Fruit fly (Drosophila melanogaster) whole organism, prepupa: Measurements from ENCODE around the gene CG4036.

Experiments
- Blimp-1 ChIP-seq: fragments of 200-800 bp; sonication (Bioruptor generic); optimal IDR thresholded peaks from 3 replicates; lab custom pipeline; 2017; ENCODE audit warnings: missing biosample characterization, missing genetic modification characterization, mild to moderate bottlenecking, moderate library complexity, missing genetic modification reagents
- CG10669 ChIP-seq: fragments of 200-800 bp; sonication (Bioruptor generic); optimal IDR thresholded peaks from 3 replicates; lab custom pipeline; 2018; ENCODE audit warnings: missing biosample characterization, mild to moderate bottlenecking, missing genetic modification characterization, moderate library complexity
- CG11762 ChIP-seq: fragments of 200-800 bp; sonication (Bioruptor generic); optimal IDR thresholded peaks from 3 replicates; lab custom pipeline; 2016; ENCODE audit warnings: missing biosample characterization, missing genetic modification characterization; ENCODE audit not compliant: insufficient read depth
- CG11902 ChIP-seq: fragments of 200-800 bp; sonication (Bioruptor generic); optimal IDR thresholded peaks from 3 replicates; lab custom pipeline; 2016; ENCODE audit warnings: missing biosample characterization, missing genetic modification characterization
- CG15336 ChIP-seq: fragments of 200-800 bp; sonication (Bioruptor generic); IDR thresholded peaks from 2 replicates; pipeline ENCODE4 v1.3.6; 2022; ENCODE audit warnings: missing biosample characterization, missing genetic modification characterization
- CG1621 ChIP-seq: fragments of 200-800 bp; sonication (Bioruptor generic); optimal IDR thresholded peaks from 3 replicates; lab custom pipeline; 2018; ENCODE audit warnings: missing biosample characterization, mild to moderate bottlenecking, missing genetic modification characterization
- CG16779 ChIP-seq: fragments of 200-800 bp; sonication (Bioruptor generic); optimal IDR thresholded peaks from 3 replicates; lab custom pipeline; 2017; ENCODE audit warnings: missing biosample characterization, mild to moderate bottlenecking, missing genetic modification characterization
- CG3032 ChIP-seq: fragments of 200-800 bp; optimal IDR thresholded peaks from 2 replicates; lab custom pipeline; 2019; ENCODE audit warnings: missing biosample characterization, mild to moderate bottlenecking, missing genetic modification characterization, moderate library complexity
- CG31627 ChIP-seq: fragments of 200-800 bp; sonication (Bioruptor generic); optimal IDR thresholded peaks from 3 replicates; lab custom pipeline; 2016; ENCODE audit warnings: missing biosample characterization, missing genetic modification characterization
- CG32006 ChIP-seq: fragments of 200-800 bp; sonication (Bioruptor generic); optimal IDR thresholded peaks from 3 replicates; lab custom pipeline; 2017; ENCODE audit warnings: missing biosample characterization, mild to moderate bottlenecking, missing genetic modification characterization
- CG34406 ChIP-seq: fragments of 200-800 bp; sonication (Bioruptor generic); optimal IDR thresholded peaks from 3 replicates; lab custom pipeline; 2016; ENCODE audit warnings: missing biosample characterization, missing genetic modification characterization
- CG3919 ChIP-seq: fragments of 200-800 bp; sonication (Bioruptor generic); optimal IDR thresholded peaks from 3 replicates; lab custom pipeline; 2016; ENCODE audit warnings: missing biosample characterization, missing genetic modification characterization
- CG4318 ChIP-seq: fragments of 200-800 bp; sonication (Bioruptor generic); optimal IDR thresholded peaks from 3 replicates; lab custom pipeline; 2017; ENCODE audit warnings: missing biosample characterization, mild to moderate bottlenecking, missing genetic modification characterization
- CG6276 ChIP-seq: fragments of 200-800 bp; sonication (Bioruptor generic); optimal IDR thresholded peaks from 2 replicates; lab custom pipeline; 2017; ENCODE audit warnings: missing biosample characterization, mild to moderate bottlenecking, missing genetic modification characterization
- CG6792 ChIP-seq: fragments of 200-800 bp; sonication (Bioruptor generic); optimal IDR thresholded peaks from 3 replicates; lab custom pipeline; 2016; ENCODE audit warnings: missing biosample characterization, missing genetic modification characterization
- CG6808 ChIP-seq: fragments of 200-800 bp; sonication (Bioruptor generic); optimal IDR thresholded peaks from 3 replicates; lab custom pipeline; 2017; ENCODE audit warnings: missing biosample characterization, missing genetic modification characterization, mild to moderate bottlenecking, moderate library complexity, missing genetic modification reagents
- CG8119 ChIP-seq: fragments of 200-800 bp; sonication (Bioruptor generic); IDR thresholded peaks from 3 replicates; pipeline ENCODE4 v1.3.6; 2022; ENCODE audit warnings: missing biosample characterization, missing genetic modification characterization
- CG8319 ChIP-seq: fragments of 200-800 bp; sonication (Bioruptor generic); optimal IDR thresholded peaks from 3 replicates; lab custom pipeline; 2016; ENCODE audit warnings: missing biosample characterization, missing genetic modification characterization
- Eip75B ChIP-seq: fragments of 200-800 bp; sonication (Bioruptor generic); optimal IDR thresholded peaks from 3 replicates; lab custom pipeline; 2016; ENCODE audit warnings: missing biosample characterization, missing genetic modification characterization
- Eip78C ChIP-seq: fragments of 200-800 bp; sonication (Bioruptor generic); peaks from one replicate; lab custom pipeline; 2016; ENCODE audit warnings: missing biosample characterization, missing genetic modification characterization
- Eip93F ChIP-seq: fragments of 200-800 bp; sonication (Bioruptor generic); optimal IDR thresholded peaks from 2 replicates; lab custom pipeline; 2016; ENCODE audit warnings: missing biosample characterization, mild to moderate bottlenecking, missing genetic modification characterization
- Ets96B ChIP-seq: fragments of 200-800 bp; optimal IDR thresholded peaks from 2 replicates; lab custom pipeline; 2019; ENCODE audit warnings: missing biosample characterization, mild to moderate bottlenecking, missing genetic modification characterization, moderate library complexity
- Hr4 ChIP-seq: fragments of 200-800 bp; sonication (Bioruptor generic); optimal IDR thresholded peaks from 3 replicates; lab custom pipeline; 2016; ENCODE audit warnings: missing biosample characterization, missing genetic modification characterization
- Lpt ChIP-seq: fragments of 200-800 bp; sonication (Bioruptor generic); optimal IDR thresholded peaks from 3 replicates; lab custom pipeline; 2016; ENCODE audit warnings: missing biosample characterization, missing genetic modification characterization
- OdsH ChIP-seq: fragments of 200-800 bp; sonication (Bioruptor generic); optimal IDR thresholded peaks from 3 replicates; lab custom pipeline; 2016; ENCODE audit warnings: missing biosample characterization, missing genetic modification characterization
- Smox ChIP-seq: fragments of 200-800 bp; sonication (Bioruptor generic); optimal IDR thresholded peaks from 3 replicates; lab custom pipeline; 2016; ENCODE audit warnings: missing biosample characterization, missing genetic modification characterization
- Sox102F ChIP-seq: fragments of 200-800 bp; sonication (Bioruptor generic); optimal IDR thresholded peaks from 2 replicates; lab custom pipeline; 2016; ENCODE audit warnings: missing biosample characterization, mild to moderate bottlenecking, missing genetic modification characterization
- Sox14 ChIP-seq: fragments of 200-800 bp; sonication (Bioruptor generic); optimal IDR thresholded peaks from 3 replicates; lab custom pipeline; 2016; ENCODE audit warnings: missing biosample characterization, missing genetic modification characterization
- achi ChIP-seq: fragments of 200-800 bp; sonication (Bioruptor generic); optimal IDR thresholded peaks from 3 replicates; lab custom pipeline; 2016; ENCODE audit warnings: missing biosample characterization, missing genetic modification characterization
- acj6 ChIP-seq: fragments of 200-800 bp; sonication (Bioruptor generic); optimal IDR thresholded peaks from 3 replicates; lab custom pipeline; 2016; ENCODE audit warnings: missing biosample characterization, missing genetic modification characterization
- cyc ChIP-seq: fragments of 200-800 bp; sonication (Bioruptor generic); optimal IDR thresholded peaks from 3 replicates; lab custom pipeline; 2016; ENCODE audit warnings: missing biosample characterization, missing genetic modification characterization
- dac ChIP-seq: fragments of 200-800 bp; sonication (Bioruptor generic); optimal IDR thresholded peaks from 2 replicates; lab custom pipeline; 2017; ENCODE audit warnings: missing biosample characterization, mild to moderate bottlenecking, missing genetic modification characterization
- eg ChIP-seq: fragments of 200-800 bp; sonication (Bioruptor generic); IDR thresholded peaks from 3 replicates; pipeline ENCODE4 v1.3.6; 2022; ENCODE audit warnings: missing biosample characterization, missing genetic modification characterization
- esn ChIP-seq: fragments of 200-800 bp; sonication (Bioruptor generic); optimal IDR thresholded peaks from 2 replicates; lab custom pipeline; 2016; ENCODE audit warnings: missing biosample characterization, mild to moderate bottlenecking, missing genetic modification characterization, moderate library complexity
- fd59A ChIP-seq: fragments of 200-800 bp; sonication (Bioruptor generic); optimal IDR thresholded peaks from 2 replicates; lab custom pipeline; 2017; ENCODE audit warnings: missing biosample characterization, mild to moderate bottlenecking, missing genetic modification characterization, missing genetic modification reagents
- fd85E ChIP-seq: fragments of 200-800 bp; sonication (Bioruptor generic); optimal IDR thresholded peaks from 3 replicates; lab custom pipeline; 2016; ENCODE audit warnings: missing biosample characterization, missing genetic modification characterization
- fkh ChIP-seq: fragments of 200-800 bp; sonication (Bioruptor generic); optimal IDR thresholded peaks from 3 replicates; lab custom pipeline; 2017; ENCODE audit warnings: missing biosample characterization, mild to moderate bottlenecking, missing genetic modification characterization, moderate library complexity
- lz ChIP-seq: fragments of 200-800 bp; sonication (Bioruptor generic); optimal IDR thresholded peaks from 3 replicates; lab custom pipeline; 2016; ENCODE audit warnings: missing biosample characterization, missing genetic modification characterization
- pdm3 ChIP-seq: fragments of 200-800 bp; sonication (Bioruptor generic); optimal IDR thresholded peaks from 3 replicates; lab custom pipeline; 2016; ENCODE audit warnings: missing biosample characterization, missing genetic modification characterization
- salr ChIP-seq, 2 experiments: fragments of 200-800 bp; sonication (Bioruptor generic); optimal IDR thresholded peaks; 3 replicates each; lab custom pipeline; 2016 to 2018; ENCODE audit warnings: missing biosample characterization in 2 of 2, missing genetic modification characterization in 2 of 2, mild to moderate bottlenecking in 1 of 2
- spab ChIP-seq: fragments of 200-800 bp; sonication (Bioruptor generic); optimal IDR thresholded peaks from 2 replicates; lab custom pipeline; 2017; ENCODE audit warnings: missing biosample characterization, mild to moderate bottlenecking, missing genetic modification characterization, missing genetic modification reagents
- ss ChIP-seq, 2 experiments: fragments of 200-800 bp; sonication (Bioruptor generic); optimal IDR thresholded peaks; 2 replicates in 1 of 2; 3 replicates in 1 of 2; lab custom pipeline; 2017 to 2018; ENCODE audit warnings: mild to moderate bottlenecking in 2 of 2, missing biosample characterization in 2 of 2, missing genetic modification characterization in 2 of 2, moderate library complexity in 1 of 2
- svp ChIP-seq: fragments of 200-800 bp; sonication (Bioruptor generic); peaks from one replicate; lab custom pipeline; 2016; ENCODE audit warnings: missing biosample characterization, missing genetic modification characterization
- topi ChIP-seq: fragments of 200-800 bp; sonication (Bioruptor generic); optimal IDR thresholded peaks from 3 replicates; lab custom pipeline; 2016; ENCODE audit warnings: missing biosample characterization, missing genetic modification characterization

Gene CG4036

DNA sequence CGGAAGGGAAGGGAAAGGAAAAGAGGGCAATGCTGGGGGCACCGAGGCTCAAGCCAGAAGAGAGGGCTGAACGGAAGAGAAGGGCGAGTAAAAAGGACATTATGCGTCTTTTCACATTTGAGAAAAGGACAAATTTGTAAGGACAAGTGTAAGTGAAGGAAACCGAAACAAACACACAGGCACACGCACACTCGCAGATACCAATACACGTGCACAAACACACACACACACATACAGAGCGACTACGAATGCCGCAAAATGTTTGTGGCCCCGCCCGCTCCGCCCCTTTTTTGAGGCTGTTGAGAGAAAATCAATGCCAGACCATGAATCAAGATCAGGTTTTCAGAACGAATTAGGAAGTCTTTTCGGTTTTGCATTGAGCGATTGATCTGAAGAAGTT is 37.3 kb upstream of the CG4036 start:
- TF ChIP-seq CG16779, result no peak

dm6 chr2L:9754817-9755216 is 35.9 kb upstream of the CG4036 start:
- TF ChIP-seq salr (GFP tag; optimal IDR thresholded peaks at IDR 0.05; lab: Kevin White, UChicago) (no peak), Ets96B (tag; lab: Kevin White, UChicago) (peak; percentile 21), ss (GFP tag; optimal IDR thresholded peaks at IDR 0.05; lab: Kevin White, UChicago) (peak in 1 of 2 experiments; percentile 19), CG10669 (GFP tag; lab: Kevin White, UChicago) (peak; percentile 5), svp (GFP tag; lab: Kevin White, UChicago) (peak; percentile 62), CG32006 (GFP tag; lab: Kevin White, UChicago) (peak; percentile 34), Eip78C (GFP tag; lab: Kevin White, UChicago) (peak; percentile 70), lz (GFP tag; lab: Kevin White, UChicago) (no peak), CG31627 (GFP tag; lab: Kevin White, UChicago) (no peak), Hr4 (GFP tag; lab: Kevin White, UChicago) (no peak)

DNA sequence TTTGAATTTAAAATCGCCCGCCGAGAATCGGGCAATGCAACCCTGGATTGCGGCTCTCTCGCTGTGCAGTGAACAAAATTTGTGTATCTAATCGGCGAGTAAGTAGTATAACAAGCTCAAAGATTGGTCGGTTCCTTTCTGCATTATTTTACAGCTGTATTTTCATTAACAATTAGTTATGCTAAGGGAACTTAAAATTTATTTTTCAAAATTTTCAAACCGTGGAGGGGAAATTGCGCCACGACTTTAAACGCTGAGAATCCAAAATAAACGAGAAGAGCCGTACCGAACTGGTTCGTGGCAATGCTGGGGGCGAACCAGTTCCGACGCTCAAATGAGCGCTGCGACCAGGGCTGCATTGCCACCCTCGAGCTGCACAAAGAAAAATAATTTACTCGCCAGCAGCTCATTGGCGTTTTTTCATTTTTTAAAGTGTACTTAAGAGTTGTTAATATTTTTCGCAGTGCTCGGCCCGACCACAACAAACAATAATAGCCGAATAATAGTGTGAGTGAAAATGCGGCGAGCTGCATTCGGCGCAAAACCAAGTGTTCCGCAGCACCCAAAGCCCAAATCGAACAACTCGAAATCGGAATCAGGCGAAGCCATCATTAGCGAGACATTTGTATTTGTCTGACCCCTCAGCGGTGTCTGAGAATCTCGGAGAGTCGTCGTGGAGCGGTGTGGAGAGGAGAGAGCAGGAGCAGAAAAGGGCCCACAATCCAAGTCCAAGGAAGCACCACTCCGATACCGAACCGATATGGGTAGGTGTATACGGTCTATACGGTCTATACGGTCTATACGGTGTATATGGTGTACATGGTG is 32.5 kb upstream of the CG4036 start, which contains the start of gene zf30C:
Gene zf30C, plus strand, starts transcription at position 353 of the 825 bp plus-strand sequence.
- TF ChIP-seq Sox14 (GFP tag; lab: Kevin White, UChicago), result peak; percentile 94
- peak; percentile 93 for TF ChIP-seq pdm3 (GFP tag; lab: Kevin White, UChicago)
- TF ChIP-seq Smox (GFP tag; lab: Kevin White, UChicago), result peak; percentile 87
- peak; percentile 57 for TF ChIP-seq spab (GFP tag; lab: Kevin White, UChicago)
- TF ChIP-seq topi (GFP tag; lab: Kevin White, UChicago), result peak; percentile 88
- TF ChIP-seq fd59A (GFP tag; lab: Kevin White, UChicago), result peak; percentile 61
- peak; percentile 96 for TF ChIP-seq svp (GFP tag; lab: Kevin White, UChicago)
- peak; percentile 81 for TF ChIP-seq dac (GFP tag; lab: Kevin White, UChicago)
- peak; percentile 73 for TF ChIP-seq CG10669 (GFP tag; lab: Kevin White, UChicago)
- peak; percentile 83 for TF ChIP-seq CG6792 (GFP tag; lab: Kevin White, UChicago)
- peak; percentile 65 for TF ChIP-seq CG3032 (tag; lab: Kevin White, UChicago)
- TF ChIP-seq CG31627 (GFP tag; lab: Kevin White, UChicago), result peak; percentile 94
- TF ChIP-seq CG6808 (GFP tag; lab: Kevin White, UChicago), result peak; percentile 54
- peak; percentile 75 for TF ChIP-seq CG15336
- TF ChIP-seq CG11762 (GFP tag; lab: Kevin White, UChicago), result peak; percentile 72
- TF ChIP-seq CG4318 (GFP tag; lab: Kevin White, UChicago), result peak; percentile 73
- TF ChIP-seq eg (GFP tag; lab: Robert Waterston, UW), result peak; percentile 92
- TF ChIP-seq achi, result peak; percentile 90
- peak; percentile 40 for TF ChIP-seq fkh
- TF ChIP-seq OdsH (GFP tag; lab: Kevin White, UChicago), result peak; percentile 90
- TF ChIP-seq CG11902 (GFP tag; lab: Kevin White, UChicago), result peak; percentile 86
- TF ChIP-seq CG8119 (GFP tag; lab: Robert Waterston, UW), result peak; percentile 73
- TF ChIP-seq CG8319 (GFP tag; lab: Kevin White, UChicago), result peak; percentile 86
- peak; percentile 90 for TF ChIP-seq acj6 (GFP tag; lab: Kevin White, UChicago)
- TF ChIP-seq CG34406 (GFP tag; lab: Kevin White, UChicago), result peak; percentile 74
- peak; percentile 94 for TF ChIP-seq cyc
- TF ChIP-seq fd85E (GFP tag; lab: Kevin White, UChicago), result peak; percentile 53
- peak; percentile 45 to 83 for TF ChIP-seq salr (GFP tag; optimal IDR thresholded peaks at IDR 0.05; lab: Kevin White, UChicago)
- peak; percentile 93 for TF ChIP-seq Hr4 (GFP tag; lab: Kevin White, UChicago)
- peak; percentile 67 for TF ChIP-seq CG6276 (GFP tag; lab: Kevin White, UChicago)
- TF ChIP-seq Eip93F (GFP tag; lab: Kevin White, UChicago), result peak; percentile 23
- TF ChIP-seq CG1621 (tag; lab: Kevin White, UChicago), result peak; percentile 58
- peak; percentile 92 for TF ChIP-seq lz (GFP tag; lab: Kevin White, UChicago)
- peak; percentile 96 for TF ChIP-seq CG3919 (GFP tag; lab: Kevin White, UChicago)
- TF ChIP-seq CG16779, result peak; percentile 57
- TF ChIP-seq Eip78C (GFP tag; lab: Kevin White, UChicago), result peak; percentile 96
- TF ChIP-seq Lpt (GFP tag; lab: Kevin White, UChicago), result peak; percentile 78
- TF ChIP-seq Sox102F, result peak; percentile 87
- peak; percentile 93 for TF ChIP-seq esn (GFP tag; lab: Kevin White, UChicago)
- TF ChIP-seq Blimp-1, result peak; percentile 23
- TF ChIP-seq ss (GFP tag; optimal IDR thresholded peaks at IDR 0.05; lab: Kevin White, UChicago), result peak in 1 of 2 experiments; percentile 50
- peak; percentile 91 for TF ChIP-seq Eip75B (GFP tag; lab: Kevin White, UChicago)
